Fruit fly (Drosophila melanogaster) whole organism, embryonic: Measurements from ENCODE around the gene CG42795.

Experiments used
- ATbp ChIP-seq: fragments of 200-800 bp; sonication (Bioruptor generic); optimal IDR thresholded peaks from 2 replicates; lab custom pipeline; 2017; ENCODE audit warnings: missing biosample characterization, mild to moderate bottlenecking, missing genetic modification characterization, missing genetic modification reagents
- Ada2b ChIP-seq: fragments of 200-800 bp; sonication (Bioruptor generic); IDR thresholded peaks from 2 replicates; pipeline ENCODE4 v1.3.6; 2022; ENCODE audit warnings: missing biosample characterization, missing genetic modification characterization
- C15 ChIP-seq: fragments of 200-800 bp; sonication (Bioruptor generic); IDR thresholded peaks from 3 replicates; pipeline ENCODE4 v1.3.6; 2022; ENCODE audit warnings: missing biosample characterization, missing genetic modification characterization
- CG10147 ChIP-seq: fragments of 200-800 bp; sonication (Bioruptor generic); optimal IDR thresholded peaks from 2 replicates; lab custom pipeline; 2019; ENCODE audit warnings: missing biosample characterization, mild to moderate bottlenecking, missing genetic modification characterization, moderate library complexity
- CG10267 ChIP-seq: fragments of 200-800 bp; sonication (Bioruptor generic); optimal IDR thresholded peaks from 2 replicates; lab custom pipeline; 2018; ENCODE audit warnings: missing biosample characterization, mild to moderate bottlenecking, missing genetic modification characterization, moderate library complexity
- CG10979 ChIP-seq: fragments of 200-800 bp; sonication (Bioruptor generic); optimal IDR thresholded peaks from 2 replicates; lab custom pipeline; 2018; ENCODE audit warnings: missing biosample characterization, mild to moderate bottlenecking, missing genetic modification characterization, moderate library complexity
- CG12391 ChIP-seq: fragments of 200-800 bp; sonication (Bioruptor generic); optimal IDR thresholded peaks from 3 replicates; lab custom pipeline; 2018; ENCODE audit warnings: missing biosample characterization, mild to moderate bottlenecking, missing genetic modification characterization, moderate library complexity
- CG15479 ChIP-seq: fragments of 200-800 bp; sonication (Bioruptor generic); optimal IDR thresholded peaks from 3 replicates; lab custom pipeline; 2019; ENCODE audit warnings: missing biosample characterization, mild to moderate bottlenecking, missing genetic modification characterization, moderate library complexity
- CG1603 ChIP-seq: fragments of 200-800 bp; sonication (Bioruptor generic); optimal IDR thresholded peaks from 2 replicates; lab custom pipeline; 2019; ENCODE audit warnings: missing biosample characterization, mild to moderate bottlenecking, missing genetic modification characterization, moderate library complexity
- CG1647 ChIP-seq: fragments of 200-800 bp; sonication (Bioruptor generic); optimal IDR thresholded peaks from 3 replicates; lab custom pipeline; 2016; ENCODE audit warnings: missing biosample characterization, missing genetic modification characterization
- CG17829 ChIP-seq: fragments of 200-800 bp; optimal IDR thresholded peaks from 2 replicates; lab custom pipeline; 2019; ENCODE audit warnings: missing biosample characterization, mild to moderate bottlenecking, missing genetic modification characterization, moderate library complexity
- CG18476 ChIP-seq: fragments of 200-800 bp; sonication (Bioruptor generic); optimal IDR thresholded peaks from 2 replicates; lab custom pipeline; 2016; ENCODE audit warnings: missing biosample characterization, mild to moderate bottlenecking, missing genetic modification characterization
- CG30020 ChIP-seq: fragments of 200-800 bp; optimal IDR thresholded peaks from 2 replicates; lab custom pipeline; 2019; ENCODE audit warnings: missing biosample characterization, mild to moderate bottlenecking, missing genetic modification characterization, moderate library complexity
- CG3065 ChIP-seq: fragments of 200-800 bp; sonication (Bioruptor generic); optimal IDR thresholded peaks from 2 replicates; lab custom pipeline; 2016; ENCODE audit warnings: missing biosample characterization, missing genetic modification characterization
- CG33557 ChIP-seq: fragments of 200-800 bp; sonication (Bioruptor generic); optimal IDR thresholded peaks from 2 replicates; lab custom pipeline; 2019; ENCODE audit warnings: missing biosample characterization, mild to moderate bottlenecking, missing genetic modification characterization, moderate library complexity
- CG3407 ChIP-seq: fragments of 200-800 bp; sonication (Bioruptor generic); optimal IDR thresholded peaks from 2 replicates; lab custom pipeline; 2018; ENCODE audit warnings: missing biosample characterization, mild to moderate bottlenecking, missing genetic modification characterization
- CG3995 ChIP-seq: fragments of 200-800 bp; sonication (Bioruptor generic); optimal IDR thresholded peaks from 3 replicates; lab custom pipeline; 2016; ENCODE audit warnings: missing biosample characterization, missing genetic modification characterization
- CG8359 ChIP-seq: fragments of 200-800 bp; sonication (Bioruptor generic); optimal IDR thresholded peaks from 2 replicates; lab custom pipeline; 2017; ENCODE audit warnings: missing biosample characterization, mild to moderate bottlenecking, missing genetic modification characterization, borderline replicate concordance
- CG9437 ChIP-seq: fragments of 200-800 bp; sonication (Bioruptor generic); optimal IDR thresholded peaks from 2 replicates; lab custom pipeline; 2018; ENCODE audit warnings: missing biosample characterization, mild to moderate bottlenecking, missing genetic modification characterization
- Ets97D ChIP-seq: fragments of 200-800 bp; sonication (Bioruptor generic); optimal IDR thresholded peaks from 3 replicates; lab custom pipeline; 2016; ENCODE audit warnings: missing biosample characterization, missing genetic modification characterization
- Fer3 ChIP-seq: fragments of 200-800 bp; sonication (Bioruptor generic); optimal IDR thresholded peaks from 2 replicates; lab custom pipeline; 2018; ENCODE audit warnings: missing biosample characterization, mild to moderate bottlenecking, missing genetic modification characterization, moderate library complexity
- Hr39 ChIP-seq: fragments of >200 bp; optimal IDR thresholded peaks from 2 replicates; lab custom pipeline; 2017
- Jarid2 ChIP-seq: fragments of 200-800 bp; sonication (Bioruptor generic); optimal IDR thresholded peaks from 3 replicates; lab custom pipeline; 2017; ENCODE audit warnings: mild to moderate bottlenecking, missing biosample characterization, missing genetic modification reagents, missing genetic modification characterization
- Max ChIP-seq: fragments of 200-800 bp; sonication (Bioruptor generic); optimal IDR thresholded peaks from 2 replicates; lab custom pipeline; 2016; ENCODE audit warnings: missing biosample characterization, mild to moderate bottlenecking, missing genetic modification characterization
- Ravus ChIP-seq: fragments of 200-800 bp; sonication (Bioruptor generic); IDR thresholded peaks from 2 replicates; pipeline ENCODE4 v1.3.6; 2022; ENCODE audit warnings: missing biosample characterization, missing genetic modification characterization
- Sox100B ChIP-seq: fragments of 200-800 bp; sonication (Bioruptor generic); optimal IDR thresholded peaks from 3 replicates; lab custom pipeline; 2018; ENCODE audit warnings: missing biosample characterization, mild to moderate bottlenecking, missing genetic modification characterization
- az2 ChIP-seq: fragments of 200-800 bp; sonication (Bioruptor generic); optimal IDR thresholded peaks from 3 replicates; lab custom pipeline; 2016; ENCODE audit warnings: missing biosample characterization, missing genetic modification characterization
- bbx ChIP-seq: fragments of 200-800 bp; sonication (Bioruptor generic); IDR thresholded peaks from 2 replicates; pipeline ENCODE4 v1.3.6; 2022; ENCODE audit warnings: missing biosample characterization, missing genetic modification characterization; ENCODE audit not compliant: partially characterized antibody
- bigmax ChIP-seq: fragments of 200-800 bp; sonication (Bioruptor generic); optimal IDR thresholded peaks from 2 replicates; lab custom pipeline; 2018; ENCODE audit warnings: missing biosample characterization, mild to moderate bottlenecking, missing genetic modification characterization
- bowl ChIP-seq: fragments of 200-800 bp; sonication (Bioruptor generic); IDR thresholded peaks from 2 replicates; pipeline ENCODE4 v1.3.6; 2022; ENCODE audit warnings: missing biosample characterization, missing genetic modification characterization
- btn ChIP-seq: fragments of 200-800 bp; sonication (Bioruptor generic); optimal IDR thresholded peaks from 2 replicates; lab custom pipeline; 2016; ENCODE audit warnings: missing biosample characterization, missing genetic modification characterization
- crp ChIP-seq, 2 experiments: fragments of 200-800 bp; sonication (Bioruptor generic); optimal IDR thresholded peaks; 2 replicates in 1 of 2; 3 replicates in 1 of 2; lab custom pipeline; 2017; ENCODE audit warnings: missing biosample characterization in 2 of 2, missing genetic modification characterization in 2 of 2, mild to moderate bottlenecking in 1 of 2, moderate library complexity in 1 of 2
- dati ChIP-seq: fragments of 200-800 bp; sonication (Bioruptor generic); IDR thresholded peaks from 2 replicates; pipeline ENCODE4 v1.3.6; 2022; ENCODE audit warnings: missing biosample characterization, missing genetic modification characterization
- dmrt99B ChIP-seq: fragments of 200-800 bp; sonication (Bioruptor generic); optimal IDR thresholded peaks from 2 replicates; lab custom pipeline; 2018; ENCODE audit warnings: missing biosample characterization, mild to moderate bottlenecking, missing genetic modification characterization, moderate library complexity
- dpn ChIP-seq, 2 experiments: fragments of 200-800 bp; sonication (Bioruptor generic); optimal IDR thresholded peaks; 3 replicates each; lab custom pipeline; 2016; ENCODE audit warnings: missing biosample characterization in 2 of 2, missing genetic modification characterization in 2 of 2
- fd3F ChIP-seq: fragments of 200-800 bp; sonication (Bioruptor generic); optimal IDR thresholded peaks from 2 replicates; lab custom pipeline; 2018; ENCODE audit warnings: missing biosample characterization, mild to moderate bottlenecking, missing genetic modification characterization, moderate library complexity
- fru ChIP-seq: fragments of >200 bp; optimal IDR thresholded peaks from 2 replicates; lab custom pipeline; 2017
- fu2 ChIP-seq: fragments of 200-800 bp; sonication (Bioruptor generic); optimal IDR thresholded peaks from 2 replicates; lab custom pipeline; 2016; ENCODE audit warnings: missing biosample characterization, missing genetic modification characterization
- grn ChIP-seq: fragments of 200-800 bp; sonication (Bioruptor generic); optimal IDR thresholded peaks from 3 replicates; lab custom pipeline; 2017; ENCODE audit warnings: missing biosample characterization, missing genetic modification characterization
- gro ChIP-seq: fragments of 200-800 bp; sonication (Bioruptor generic); optimal IDR thresholded peaks from 2 replicates; lab custom pipeline; 2016; ENCODE audit warnings: missing biosample characterization, missing genetic modification characterization
- gsb ChIP-seq: fragments of 200-800 bp; sonication (Bioruptor generic); IDR thresholded peaks from 2 replicates; pipeline ENCODE4 v1.3.6; 2022; ENCODE audit warnings: missing biosample characterization, missing genetic modification characterization
- inv ChIP-seq: fragments of 200-800 bp; sonication (Bioruptor generic); IDR thresholded peaks from 2 replicates; pipeline ENCODE4 v1.3.6; 2022; ENCODE audit warnings: missing biosample characterization, missing genetic modification characterization; ENCODE audit not compliant: partially characterized antibody
- mirr ChIP-seq: fragments of 200-800 bp; sonication (Bioruptor generic); optimal IDR thresholded peaks from 3 replicates; lab custom pipeline; 2018; ENCODE audit warnings: missing biosample characterization, mild to moderate bottlenecking, missing genetic modification characterization
- pita ChIP-seq: fragments of 200-800 bp; sonication (Bioruptor generic); optimal IDR thresholded peaks from 2 replicates; lab custom pipeline; 2017; ENCODE audit warnings: missing biosample characterization, mild to moderate bottlenecking, missing genetic modification characterization
- ranshi ChIP-seq: fragments of 200-800 bp; sonication (Bioruptor generic); IDR thresholded peaks from 2 replicates; pipeline ENCODE4 v1.3.6; 2022; ENCODE audit warnings: missing biosample characterization, missing genetic modification characterization
- run ChIP-seq: fragments of 200-800 bp; sonication (Bioruptor generic); optimal IDR thresholded peaks from 3 replicates; lab custom pipeline; 2018; ENCODE audit warnings: missing biosample characterization, mild to moderate bottlenecking, missing genetic modification characterization
- sens-2 ChIP-seq: fragments of 200-800 bp; sonication (Bioruptor generic); IDR thresholded peaks from 2 replicates; pipeline ENCODE4 v1.3.6; 2022; ENCODE audit warnings: missing biosample characterization, missing genetic modification characterization
- shn ChIP-seq: fragments of 200-800 bp; sonication (Bioruptor generic); optimal IDR thresholded peaks from 3 replicates; lab custom pipeline; 2016; ENCODE audit warnings: missing biosample characterization, missing genetic modification characterization
- sob ChIP-seq: fragments of 200-800 bp; sonication (Bioruptor generic); IDR thresholded peaks from 2 replicates; pipeline ENCODE4 v1.3.6; 2022; ENCODE audit warnings: missing biosample characterization, missing genetic modification characterization
- tap ChIP-seq: fragments of 200-800 bp; optimal IDR thresholded peaks from 3 replicates; lab custom pipeline; 2019; ENCODE audit warnings: missing biosample characterization, mild to moderate bottlenecking, missing genetic modification characterization, moderate library complexity
- tio ChIP-seq: fragments of 200-800 bp; sonication (Bioruptor generic); optimal IDR thresholded peaks from 2 replicates; lab custom pipeline; 2017; ENCODE audit warnings: missing biosample characterization, missing genetic modification characterization, inconsistent platforms
- usp ChIP-seq: fragments of >200 bp; optimal IDR thresholded peaks from 2 replicates; lab custom pipeline; 2017; ENCODE audit warnings: missing biosample characterization, missing genetic modification characterization

The CG42795 gene

dm6 chr3R:10261800-10262199 lies 36.3 kb downstream of the CG42795 start, which contains the start of the genes Sirt6 and pont (continued):
- no peak for TF ChIP-seq Ada2b (GFP tag; lab: Robert Waterston, UW)
- TF ChIP-seq sob (GFP tag; lab: Robert Waterston, UW) = no peak
- TF ChIP-seq fd3F (GFP tag; lab: Kevin White, UChicago) = peak; percentile 97
- peak; percentile 88 for TF ChIP-seq CG3065 (GFP tag; lab: Kevin White, UChicago)
- peak; percentile 94 for TF ChIP-seq Max (GFP tag; lab: Kevin White, UChicago)
- TF ChIP-seq bowl (GFP tag; lab: Robert Waterston, UW) = no peak
- peak; percentile 9 for TF ChIP-seq gro
- peak; percentile 96 for TF ChIP-seq Sox100B (GFP tag; lab: Kevin White, UChicago)
- peak; percentile 89 for TF ChIP-seq CG3407 (GFP tag; lab: Kevin White, UChicago)
- TF ChIP-seq CG8359 = peak; percentile 77
- no peak for TF ChIP-seq sens-2
- TF ChIP-seq shn (GFP tag; lab: Kevin White, UChicago) = peak; percentile 41
- TF ChIP-seq C15 (GFP tag; lab: Robert Waterston, UW) = no peak
- no peak for TF ChIP-seq usp (GFP tag; lab: Kevin White, UChicago)
- peak; percentile 94 for TF ChIP-seq CG10267 (tag; lab: Kevin White, UChicago)
- TF ChIP-seq CG10147 (GFP tag; lab: Kevin White, UChicago) = peak; percentile 94
- TF ChIP-seq pita = no peak
- TF ChIP-seq CG17829 (tag; lab: Kevin White, UChicago) = peak; percentile 98
- TF ChIP-seq CG1603 = peak; percentile 41
- peak; percentile 20 for TF ChIP-seq mirr
- TF ChIP-seq dati (GFP tag; lab: Robert Waterston, UW) = no peak
- TF ChIP-seq CG33557 (GFP tag; lab: Kevin White, UChicago) = peak; percentile 93
- TF ChIP-seq crp (GFP tag; optimal IDR thresholded peaks at IDR 0.05; lab: Kevin White, UChicago) = peak in 1 of 2 experiments; percentile 62
- no peak for TF ChIP-seq bigmax (GFP tag; lab: Kevin White, UChicago)
- TF ChIP-seq Fer3 (tag; lab: Kevin White, UChicago) = peak; percentile 95
- peak; percentile 97 for TF ChIP-seq CG10979
- no peak for TF ChIP-seq btn (GFP tag; lab: Kevin White, UChicago)
- no peak for TF ChIP-seq Hr39 (lab: Kevin White, UChicago)
- no peak for TF ChIP-seq gsb (GFP tag; lab: Robert Waterston, UW)
- TF ChIP-seq CG3995 (GFP tag; lab: Kevin White, UChicago) = peak; percentile 34
- TF ChIP-seq fru (lab: Kevin White, UChicago) = no peak
- TF ChIP-seq dpn (GFP tag; optimal IDR thresholded peaks at IDR 0.05; lab: Kevin White, UChicago) = peak; percentile 55 to 95
- peak; percentile 33 for TF ChIP-seq CG1647
- TF ChIP-seq Jarid2 = peak; percentile 66
- no peak for TF ChIP-seq fu2 (GFP tag; lab: Kevin White, UChicago)
- peak; percentile 87 for TF ChIP-seq CG30020 (tag; lab: Kevin White, UChicago)
- peak; percentile 92 for TF ChIP-seq ATbp
- no peak for TF ChIP-seq bbx
- TF ChIP-seq ranshi (GFP tag; lab: Robert Waterston, UW) = no peak
- peak; percentile 95 for TF ChIP-seq tap (tag; lab: Kevin White, UChicago)
- TF ChIP-seq grn (GFP tag; lab: Kevin White, UChicago) = no peak
- peak; percentile 93 for TF ChIP-seq az2 (GFP tag; lab: Kevin White, UChicago)
- TF ChIP-seq CG9437 (GFP tag; lab: Kevin White, UChicago) = peak; percentile 91
- TF ChIP-seq Ets97D = peak; percentile 53
- no peak for TF ChIP-seq Ravus
- peak; percentile 86 for TF ChIP-seq run (tag; lab: Kevin White, UChicago)
- peak; percentile 99 for TF ChIP-seq CG12391 (tag; lab: Kevin White, UChicago)
- peak; percentile 90 for TF ChIP-seq tio (GFP tag; lab: Kevin White, UChicago)
- peak; percentile 38 for TF ChIP-seq CG15479 (GFP tag; lab: Kevin White, UChicago)
- no peak for TF ChIP-seq inv (GFP tag; lab: Robert Waterston, UW)
- peak; percentile 96 for TF ChIP-seq dmrt99B
- peak; percentile 87 for TF ChIP-seq CG18476
